Worm (Caenorhabditis elegans): Measurements from ENCODE around the gene K11D9.3.

The K11D9.3 gene

DNA sequence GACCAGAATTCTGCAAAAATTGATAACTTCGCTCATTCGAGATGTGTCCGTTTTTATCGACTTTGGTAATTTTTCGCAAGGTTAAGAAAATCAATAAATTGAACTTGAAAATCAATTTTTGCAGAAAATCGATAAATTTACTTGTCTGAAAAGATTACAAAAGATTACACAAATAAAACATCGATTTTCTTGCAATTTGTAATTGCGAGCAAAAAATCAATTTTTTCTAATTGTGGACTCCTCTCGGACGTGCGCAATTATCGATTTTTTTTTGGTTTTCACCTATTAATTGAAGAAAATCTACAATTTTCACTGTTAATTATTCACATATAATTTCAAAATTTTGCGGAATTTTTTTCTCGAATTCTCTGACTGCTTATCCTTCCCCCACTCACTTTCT is 10.8 kb downstream of the K11D9.3 start:
- no peak for TF ChIP-seq F49E8.2 (tag; optimal IDR thresholded peaks at IDR 0.05; ENCODE audit: insufficient read depth)
- TF ChIP-seq F33H1.4 (GFP tag; IDR thresholded peaks at IDR 0.05), result no peak
- TF ChIP-seq C17E4.6 (GFP tag; IDR thresholded peaks at IDR 0.05), result no peak
- no peak for TF ChIP-seq tbp1 (GFP tag; optimal IDR thresholded peaks at IDR 0.05)
- no peak for TF ChIP-seq bed-2 (GFP tag; IDR thresholded peaks at IDR 0.05)

DNA sequence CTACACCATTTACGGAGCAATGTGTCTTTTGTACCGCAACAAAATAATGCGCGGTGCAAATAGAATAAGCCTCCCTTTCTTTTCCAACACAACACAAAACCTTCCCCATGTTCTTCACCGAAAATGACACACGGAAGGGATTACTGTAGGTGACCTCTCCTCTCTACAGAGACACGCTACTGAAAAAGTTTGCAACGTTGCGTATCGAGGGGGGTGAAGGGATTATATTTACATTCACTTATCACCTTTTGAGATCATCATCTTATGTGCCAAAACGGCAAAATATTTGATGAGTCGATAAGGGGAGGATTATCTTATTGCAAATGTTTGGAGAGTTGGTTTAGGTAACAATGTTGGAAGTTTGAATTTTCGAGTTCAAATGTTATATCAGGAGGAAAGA is 19.0 kb downstream of the K11D9.3 start:
- TF ChIP-seq somi-1 (GFP tag; optimal IDR thresholded peaks at IDR 0.05) (no peak), nhr-80 (tag; optimal IDR thresholded peaks at IDR 0.05) (peak; percentile 0)

DNA sequence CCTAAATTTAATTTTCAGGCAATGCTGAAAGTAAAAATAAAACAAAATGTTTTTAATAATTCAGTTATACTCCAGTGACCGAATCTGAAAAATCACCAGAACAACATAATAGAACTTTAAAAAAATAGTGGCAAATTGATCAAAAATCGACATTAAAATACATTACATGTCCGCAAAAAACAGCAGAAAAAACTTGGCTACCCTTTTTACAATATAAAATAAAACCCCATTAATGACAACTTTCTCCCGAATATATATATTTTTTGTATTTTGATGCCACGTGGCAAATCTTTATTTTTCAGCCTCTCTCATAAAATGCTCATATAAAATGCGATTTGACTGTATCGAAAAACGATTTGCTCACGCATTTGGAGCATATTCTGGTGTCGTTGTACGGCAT is 20.5 kb downstream of the K11D9.3 start, which contains the start of gene ptr-19:
ptr-19 (plus strand) TSS at position 301 of the 400 bp plus-strand sequence.
- TF ChIP-seq lir-1 (GFP tag; conservative IDR thresholded peaks at IDR 0.05) (no peak), attf-6 (GFP tag; IDR thresholded peaks at IDR 0.05) (no peak), snpc-3.4 (tag; optimal IDR thresholded peaks at IDR 0.05) (no peak), pbrm-1 (GFP tag; IDR thresholded peaks at IDR 0.05) (no peak), repo-1 (tag; optimal IDR thresholded peaks at IDR 0.05) (no peak), unc-130 (GFP tag; optimal IDR thresholded peaks at IDR 0.05) (no peak), mel-28 (tag; optimal IDR thresholded peaks at IDR 0.05; ENCODE audit: borderline replicate concordance) (no peak), nhr-27 (tag; optimal IDR thresholded peaks at IDR 0.05) (no peak), egl-44 (GFP tag; IDR thresholded peaks at IDR 0.05) (no peak), ama-1 (optimal IDR thresholded peaks at IDR 0.05) (no peak), ama-1 (GFP tag; optimal IDR thresholded peaks at IDR 0.05) (no peak), B0336.3 (GFP tag; IDR thresholded peaks at IDR 0.05) (no peak), nfya-2 (GFP tag; IDR thresholded peaks at IDR 0.05) (no peak), nfyb-1 (GFP tag; IDR thresholded peaks at IDR 0.05) (no peak), let-526 (GFP tag; IDR thresholded peaks at IDR 0.05) (no peak), Y53F4B.3 (GFP tag; IDR thresholded peaks at IDR 0.05) (no peak), fkh-3 (tag; optimal IDR thresholded peaks at IDR 0.05) (no peak), F22D6.2 (tag; optimal IDR thresholded peaks at IDR 0.05) (no peak), nhr-120 (GFP tag; IDR thresholded peaks at IDR 0.05) (no peak), mxl-1 (tag; optimal IDR thresholded peaks at IDR 0.05) (no peak)

DNA sequence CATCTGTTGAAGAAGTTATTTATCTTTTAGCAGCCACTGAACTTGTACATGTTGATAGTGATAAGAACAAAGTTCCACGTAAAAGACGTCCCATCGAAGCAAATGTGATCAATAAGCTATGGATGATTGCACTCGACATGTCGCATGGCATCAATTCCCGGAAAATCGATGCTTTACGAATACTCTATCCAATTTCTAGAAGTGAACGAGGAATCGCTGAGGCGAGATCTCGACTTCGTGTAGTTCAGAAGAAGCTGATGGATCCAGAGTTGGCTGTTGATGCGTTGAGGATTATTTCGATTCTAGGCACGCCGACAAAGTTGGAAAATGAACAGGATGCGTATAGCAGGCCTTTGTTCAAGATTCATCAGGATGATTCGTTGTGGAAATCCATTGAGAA is 32.3 kb downstream of the K11D9.3 start:
- TF ChIP-seq C17E4.6 (GFP tag; IDR thresholded peaks at IDR 0.05), result no peak
- TF ChIP-seq F23B12.7 (tag; optimal IDR thresholded peaks at IDR 0.05; ENCODE audit: insufficient read depth), result no peak
- TF ChIP-seq lag-1 (GFP tag; IDR thresholded peaks at IDR 0.05), result no peak
- no peak for TF ChIP-seq C06A6.2 (GFP tag; conservative IDR thresholded peaks at IDR 0.05)
- no peak for TF ChIP-seq lsy-27 (tag; optimal IDR thresholded peaks at IDR 0.05; ENCODE audit: borderline replicate concordance, insufficient read depth)
- no peak for TF ChIP-seq F52B5.7 (tag; optimal IDR thresholded peaks at IDR 0.05)
- no peak for TF ChIP-seq akir-1 (GFP tag; optimal IDR thresholded peaks at IDR 0.05)
- TF ChIP-seq ceh-40 (GFP tag; IDR thresholded peaks at IDR 0.05), result no peak
- no peak for TF ChIP-seq unc-62 (GFP tag; optimal IDR thresholded peaks at IDR 0.05)
- TF ChIP-seq lin-35 (GFP tag; optimal IDR thresholded peaks at IDR 0.05), result no peak
- TF ChIP-seq snpc-4 (GFP tag; optimal IDR thresholded peaks at IDR 0.05), result no peak
- TF ChIP-seq snpc-4 (tag; optimal IDR thresholded peaks at IDR 0.05), result no peak
- TF ChIP-seq ceh-91 (GFP tag; IDR thresholded peaks at IDR 0.05), result no peak
- TF ChIP-seq B0035.1 (tag; optimal IDR thresholded peaks at IDR 0.05), result no peak
- no peak for TF ChIP-seq efl-1 (GFP tag; optimal IDR thresholded peaks at IDR 0.05)
- TF ChIP-seq hmg-1.2 (GFP tag; IDR thresholded peaks at IDR 0.05), result no peak
- no peak for TF ChIP-seq B0261.1 (tag; optimal IDR thresholded peaks at IDR 0.05)
- no peak for TF ChIP-seq F33H1.4 (GFP tag; IDR thresholded peaks at IDR 0.05)
